Worm (Caenorhabditis elegans) whole organism, L3 larva: ENCODE measurements around the gene C02G6.3.

Experiments
- ceh-82 ChIP-seq: fragments of 150-350 bp; optimal IDR thresholded peaks from 2 replicates; lab custom pipeline; 2014; ENCODE audit warnings: missing biosample characterization, missing genetic modification characterization
- lin-39 ChIP-seq: fragments of 150-350 bp; optimal IDR thresholded peaks from 2 replicates; lab custom pipeline; 2018; ENCODE audit warnings: missing biosample characterization, missing genetic modification reagents, missing genetic modification characterization
- snpc-4 ChIP-seq: fragments of 150-350 bp; optimal IDR thresholded peaks from 2 replicates; lab custom pipeline; 2014; ENCODE audit warnings: missing biosample characterization, missing genetic modification characterization
- ztf-11 ChIP-seq: fragments of 150-350 bp; optimal IDR thresholded peaks from 2 replicates; lab custom pipeline; 2014; ENCODE audit warnings: missing biosample characterization, missing genetic modification characterization

- TF ChIP-seq snpc-4 (tag; lab: Kevin White, UChicago) (no peak), ceh-82 (tag; lab: Kevin White, UChicago) (no peak), lin-39 (tag; lab: Kevin White, UChicago) (no peak), ztf-11 (tag; lab: Kevin White, UChicago) (no peak)
These were observed 36.7 kb downstream of the C02G6.3 start for ce11 chrV:5916862-5917261.
